Fruit fly (Drosophila melanogaster) whole organism, embryonic: ENCODE measurements around the gene Teh1.

Experiments used
- CG10147 ChIP-seq: fragments of 200-800 bp; sonication (Bioruptor generic); optimal IDR thresholded peaks from 2 replicates; lab custom pipeline; 2019; ENCODE audit warnings: missing biosample characterization, mild to moderate bottlenecking, missing genetic modification characterization, moderate library complexity
- CG11398 ChIP-seq: fragments of 200-800 bp; sonication (Bioruptor generic); optimal IDR thresholded peaks from 2 replicates; lab custom pipeline; 2016; ENCODE audit warnings: missing biosample characterization, missing genetic modification characterization
- CG14860 ChIP-seq: fragments of 200-800 bp; sonication (Bioruptor generic); IDR thresholded peaks from 3 replicates; pipeline ENCODE4 v1.3.6; 2022; ENCODE audit warnings: missing biosample characterization, missing genetic modification characterization; ENCODE audit not compliant: partially characterized antibody
- CG14965 ChIP-seq: fragments of 200-800 bp; sonication (Bioruptor generic); optimal IDR thresholded peaks from 2 replicates; lab custom pipeline; 2016; ENCODE audit warnings: missing biosample characterization, missing genetic modification characterization, borderline replicate concordance
- CG1529 ChIP-seq: fragments of 200-800 bp; sonication (Bioruptor generic); optimal IDR thresholded peaks from 3 replicates; lab custom pipeline; 2018; ENCODE audit warnings: missing biosample characterization, missing genetic modification characterization
- CG17385 ChIP-seq: fragments of 200-800 bp; sonication (Bioruptor generic); optimal IDR thresholded peaks from 3 replicates; lab custom pipeline; 2018; ENCODE audit warnings: missing biosample characterization, mild to moderate bottlenecking, missing genetic modification characterization
- CG18262 ChIP-seq: fragments of 200-800 bp; optimal IDR thresholded peaks from 3 replicates; lab custom pipeline; 2019; ENCODE audit warnings: missing biosample characterization, mild to moderate bottlenecking, missing genetic modification characterization, moderate library complexity
- CG30020 ChIP-seq: fragments of 200-800 bp; optimal IDR thresholded peaks from 2 replicates; lab custom pipeline; 2019; ENCODE audit warnings: missing biosample characterization, mild to moderate bottlenecking, missing genetic modification characterization, moderate library complexity
- CG3163 ChIP-seq: fragments of 200-800 bp; sonication (Bioruptor generic); optimal IDR thresholded peaks from 3 replicates; lab custom pipeline; 2016; ENCODE audit warnings: missing biosample characterization, missing genetic modification characterization
- CG32767 ChIP-seq: fragments of 200-800 bp; sonication (Bioruptor generic); IDR thresholded peaks from 2 replicates; pipeline ENCODE4 v1.3.6; 2022; ENCODE audit warnings: missing biosample characterization, missing genetic modification characterization
- CG43689 ChIP-seq: fragments of 200-800 bp; sonication (Bioruptor generic); IDR thresholded peaks from 2 replicates; pipeline ENCODE4 v1.3.6; 2022; ENCODE audit warnings: missing biosample characterization, missing genetic modification characterization
- CG5180 ChIP-seq: fragments of 200-800 bp; sonication (Bioruptor generic); optimal IDR thresholded peaks from 3 replicates; lab custom pipeline; 2017; ENCODE audit warnings: missing biosample characterization, missing genetic modification characterization, mild to moderate bottlenecking, moderate library complexity, missing genetic modification reagents
- CG5245 ChIP-seq: fragments of 200-800 bp; sonication (Bioruptor generic); optimal IDR thresholded peaks from 3 replicates; lab custom pipeline; 2016; ENCODE audit warnings: missing biosample characterization, missing genetic modification characterization
- CG6654 ChIP-seq: fragments of 200-800 bp; sonication (Bioruptor generic); optimal IDR thresholded peaks from 2 replicates; lab custom pipeline; 2017; ENCODE audit warnings: missing biosample characterization, mild to moderate bottlenecking, missing genetic modification characterization
- CG7271 ChIP-seq: fragments of 200-800 bp; sonication (Bioruptor generic); optimal IDR thresholded peaks from 2 replicates; lab custom pipeline; 2018; ENCODE audit warnings: missing biosample characterization, mild to moderate bottlenecking, missing genetic modification characterization, moderate library complexity
- CG8281 ChIP-seq: fragments of 200-800 bp; sonication (Bioruptor generic); optimal IDR thresholded peaks from 2 replicates; lab custom pipeline; 2018; ENCODE audit warnings: missing biosample characterization, mild to moderate bottlenecking, missing genetic modification characterization, moderate library complexity
- CG8290 ChIP-seq, 3 experiments: fragments of 200-800 bp; sonication (Bioruptor generic); optimal IDR thresholded peaks; 2 replicates each; lab custom pipeline; 2016 to 2019; ENCODE audit warnings: missing biosample characterization in 3 of 3, missing genetic modification characterization in 3 of 3, mild to moderate bottlenecking in 2 of 3, moderate library complexity in 1 of 3
- CG8359 ChIP-seq: fragments of 200-800 bp; sonication (Bioruptor generic); optimal IDR thresholded peaks from 2 replicates; lab custom pipeline; 2017; ENCODE audit warnings: missing biosample characterization, mild to moderate bottlenecking, missing genetic modification characterization, borderline replicate concordance
- CG8388 ChIP-seq: fragments of 200-800 bp; sonication (Bioruptor generic); optimal IDR thresholded peaks from 2 replicates; lab custom pipeline; 2019; ENCODE audit warnings: missing biosample characterization, mild to moderate bottlenecking, missing genetic modification characterization, moderate library complexity
- CoRest ChIP-seq: fragments of 200-800 bp; sonication (Bioruptor generic); optimal IDR thresholded peaks from 3 replicates; lab custom pipeline; 2018; ENCODE audit warnings: missing biosample characterization, mild to moderate bottlenecking, missing genetic modification characterization, moderate library complexity
- CrebB ChIP-seq: fragments of 200-800 bp; sonication (Bioruptor generic); optimal IDR thresholded peaks from 3 replicates; lab custom pipeline; 2018; ENCODE audit warnings: missing biosample characterization, mild to moderate bottlenecking, missing genetic modification characterization
- Dbx ChIP-seq: fragments of 200-800 bp; sonication (Bioruptor generic); IDR thresholded peaks from 3 replicates; pipeline ENCODE4 v1.3.6; 2022; ENCODE audit warnings: missing biosample characterization, missing genetic modification characterization
- Dref ChIP-seq: fragments of 200-800 bp; sonication (Bioruptor generic); IDR thresholded peaks from 2 replicates; pipeline ENCODE4 v1.3.6; 2022; ENCODE audit warnings: missing biosample characterization, missing genetic modification characterization
- ERR ChIP-seq: fragments of 200-800 bp; sonication (Bioruptor generic); optimal IDR thresholded peaks from 2 replicates; lab custom pipeline; 2016; ENCODE audit warnings: missing biosample characterization, missing genetic modification characterization
- Ets97D ChIP-seq: fragments of 200-800 bp; sonication (Bioruptor generic); optimal IDR thresholded peaks from 3 replicates; lab custom pipeline; 2016; ENCODE audit warnings: missing biosample characterization, missing genetic modification characterization
- Fer2 ChIP-seq: fragments of 200-800 bp; sonication (Bioruptor generic); optimal IDR thresholded peaks from 2 replicates; lab custom pipeline; 2018; ENCODE audit warnings: missing biosample characterization, mild to moderate bottlenecking, missing genetic modification characterization, moderate library complexity
- Fer3 ChIP-seq: fragments of 200-800 bp; sonication (Bioruptor generic); optimal IDR thresholded peaks from 2 replicates; lab custom pipeline; 2018; ENCODE audit warnings: missing biosample characterization, mild to moderate bottlenecking, missing genetic modification characterization, moderate library complexity
- Gug ChIP-seq: fragments of 200-800 bp; sonication (Bioruptor generic); IDR thresholded peaks from 4 replicates; pipeline ENCODE4 v1.3.6; 2022; ENCODE audit warnings: missing biosample characterization, missing genetic modification characterization
- HLHmδ ChIP-seq: fragments of 200-800 bp; sonication (Bioruptor generic); optimal IDR thresholded peaks from 2 replicates; lab custom pipeline; 2018; ENCODE audit warnings: missing biosample characterization, mild to moderate bottlenecking, missing genetic modification characterization, moderate library complexity
- Side ChIP-seq: fragments of 200-800 bp; sonication (Bioruptor generic); optimal IDR thresholded peaks from 2 replicates; lab custom pipeline; 2016; ENCODE audit warnings: missing biosample characterization, missing genetic modification characterization
- Six4 ChIP-seq: fragments of 200-800 bp; sonication (Bioruptor generic); optimal IDR thresholded peaks from 2 replicates; lab custom pipeline; 2016; ENCODE audit warnings: missing biosample characterization, missing genetic modification characterization
- Sox100B ChIP-seq: fragments of 200-800 bp; sonication (Bioruptor generic); optimal IDR thresholded peaks from 3 replicates; lab custom pipeline; 2018; ENCODE audit warnings: missing biosample characterization, mild to moderate bottlenecking, missing genetic modification characterization
- Ssrp ChIP-seq: fragments of 200-800 bp; sonication (Bioruptor generic); optimal IDR thresholded peaks from 2 replicates; lab custom pipeline; 2018; ENCODE audit warnings: missing biosample characterization, mild to moderate bottlenecking, missing genetic modification characterization, moderate library complexity
- Xbp1 ChIP-seq: fragments of 200-800 bp; sonication (Bioruptor generic); optimal IDR thresholded peaks from 3 replicates; lab custom pipeline; 2016; ENCODE audit warnings: missing biosample characterization, mild to moderate bottlenecking, missing genetic modification characterization
- ase ChIP-seq: fragments of 200-800 bp; sonication (Bioruptor generic); IDR thresholded peaks from 3 replicates; pipeline ENCODE4 v1.3.6; 2022; ENCODE audit warnings: missing biosample characterization, missing genetic modification characterization
- chm ChIP-seq: fragments of 200-800 bp; sonication (Bioruptor generic); IDR thresholded peaks from 2 replicates; pipeline ENCODE4 v1.3.6; 2022; ENCODE audit warnings: missing biosample characterization, missing genetic modification characterization
- croc ChIP-seq: fragments of 200-800 bp; sonication (Bioruptor generic); conservative IDR thresholded peaks from 3 replicates; pipeline ENCODE4 v1.3.6; 2022; ENCODE audit warnings: missing biosample characterization, missing genetic modification characterization
- ems ChIP-seq: fragments of 200-800 bp; sonication (Bioruptor generic); optimal IDR thresholded peaks from 3 replicates; lab custom pipeline; 2016; ENCODE audit warnings: missing biosample characterization, missing genetic modification characterization
- eyg ChIP-seq: fragments of 200-800 bp; sonication (Bioruptor generic); optimal IDR thresholded peaks from 3 replicates; lab custom pipeline; 2016; ENCODE audit warnings: missing biosample characterization, missing genetic modification characterization
- gro ChIP-seq: fragments of 200-800 bp; sonication (Bioruptor generic); optimal IDR thresholded peaks from 2 replicates; lab custom pipeline; 2016; ENCODE audit warnings: missing biosample characterization, missing genetic modification characterization
- gsb-n ChIP-seq: fragments of 200-800 bp; sonication (Bioruptor generic); optimal IDR thresholded peaks from 3 replicates; lab custom pipeline; 2018; ENCODE audit warnings: missing biosample characterization, mild to moderate bottlenecking, missing genetic modification characterization
- inv ChIP-seq: fragments of 200-800 bp; sonication (Bioruptor generic); IDR thresholded peaks from 2 replicates; pipeline ENCODE4 v1.3.6; 2022; ENCODE audit warnings: missing biosample characterization, missing genetic modification characterization; ENCODE audit not compliant: partially characterized antibody
- kah ChIP-seq: fragments of 200-800 bp; sonication (Bioruptor generic); optimal IDR thresholded peaks from 2 replicates; lab custom pipeline; 2018; ENCODE audit warnings: missing biosample characterization, mild to moderate bottlenecking, missing genetic modification characterization
- knrl ChIP-seq: fragments of 200-800 bp; sonication (Bioruptor generic); IDR thresholded peaks from 3 replicates; pipeline ENCODE4 v1.3.6; 2022; ENCODE audit warnings: missing biosample characterization, missing genetic modification characterization; ENCODE audit not compliant: partially characterized antibody
- lilli ChIP-seq: fragments of 200-800 bp; sonication (Bioruptor generic); optimal IDR thresholded peaks from 3 replicates; lab custom pipeline; 2016; ENCODE audit warnings: missing biosample characterization, missing genetic modification characterization
- phol ChIP-seq: fragments of 200-800 bp; sonication (Bioruptor generic); optimal IDR thresholded peaks from 3 replicates; lab custom pipeline; 2018; ENCODE audit warnings: missing biosample characterization, mild to moderate bottlenecking, missing genetic modification characterization, moderate library complexity
- repo ChIP-seq: fragments of 200-800 bp; sonication (Bioruptor generic); optimal IDR thresholded peaks from 2 replicates; lab custom pipeline; 2016; ENCODE audit warnings: missing biosample characterization, missing genetic modification characterization
- trh ChIP-seq: fragments of 200-800 bp; sonication (Bioruptor generic); optimal IDR thresholded peaks from 2 replicates; lab custom pipeline; 2016; ENCODE audit warnings: missing biosample characterization, missing genetic modification characterization
- twi ChIP-seq: fragments of 200-800 bp; optimal IDR thresholded peaks from 2 replicates; lab custom pipeline; 2019; ENCODE audit warnings: missing biosample characterization, mild to moderate bottlenecking, missing genetic modification characterization, moderate library complexity

Gene Teh1

DNA sequence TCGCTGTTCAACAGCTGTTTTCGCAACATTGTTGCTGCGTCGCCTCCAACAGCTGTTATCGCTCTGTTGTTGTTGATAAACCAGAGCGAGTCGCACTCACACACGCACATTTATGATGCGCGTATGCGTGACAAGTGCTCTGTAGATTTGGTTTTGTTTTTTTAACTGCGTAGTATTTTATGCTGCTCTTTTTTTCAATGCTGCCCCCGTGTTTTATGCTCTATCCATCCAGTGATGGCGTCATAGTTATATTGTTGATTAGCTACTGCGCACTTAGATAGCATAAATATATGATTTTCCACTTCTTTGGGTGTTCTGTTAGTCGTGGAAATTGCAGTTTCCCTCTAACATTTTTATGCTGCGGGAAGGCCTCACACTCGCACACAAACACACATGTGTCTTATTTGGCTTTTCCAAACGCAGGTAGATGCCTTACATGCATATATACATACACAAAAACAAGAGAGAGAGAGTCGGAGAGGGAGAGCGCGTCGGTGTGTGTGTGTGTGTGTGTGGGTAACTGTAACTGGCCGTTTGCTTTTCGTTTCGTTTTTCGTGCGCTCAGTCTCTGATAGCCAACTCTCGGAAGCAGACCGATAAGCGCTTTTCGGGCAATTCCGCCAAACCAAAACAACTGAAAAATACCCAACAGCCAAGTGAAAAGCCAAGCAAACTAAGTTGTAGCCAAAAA lies 6.3 kb upstream of the Teh1 start, which contains the start of the genes CG46467 and Glut4EF (continued):
- TF ChIP-seq CG5180 (GFP tag; lab: Kevin White, UChicago), result no peak
- TF ChIP-seq Xbp1 (GFP tag; lab: Kevin White, UChicago), result no peak
- no peak for TF ChIP-seq lilli (GFP tag; lab: Kevin White, UChicago)
- TF ChIP-seq croc, result no peak
- no peak for TF ChIP-seq Fer3 (tag; lab: Kevin White, UChicago)
- no peak for TF ChIP-seq CG3163 (GFP tag; lab: Kevin White, UChicago)
- peak; percentile 9 for TF ChIP-seq CG8388 (GFP tag; lab: Kevin White, UChicago)
- no peak for TF ChIP-seq Sox100B (GFP tag; lab: Kevin White, UChicago)
- TF ChIP-seq HLHmδ (GFP tag; lab: Kevin White, UChicago), result peak; percentile 61
- TF ChIP-seq phol (tag; lab: Kevin White, UChicago), result no peak
- no peak for TF ChIP-seq CG8290 (GFP tag; optimal IDR thresholded peaks at IDR 0.05; lab: Kevin White, UChicago)
- peak in 1 of 2 experiments; percentile 76 for TF ChIP-seq CG8290 (tag; optimal IDR thresholded peaks at IDR 0.05; lab: Kevin White, UChicago)
- no peak for TF ChIP-seq eyg
- no peak for TF ChIP-seq knrl (GFP tag; lab: Robert Waterston, UW)
- no peak for TF ChIP-seq CrebB (tag; lab: Kevin White, UChicago)
- TF ChIP-seq CG5245 (GFP tag; lab: Kevin White, UChicago), result no peak
- TF ChIP-seq Fer2 (tag; lab: Kevin White, UChicago), result no peak
- no peak; the same call in 1 of the 2 replicates for TF ChIP-seq inv (GFP tag; lab: Robert Waterston, UW)
- no peak for TF ChIP-seq CG32767 (GFP tag; lab: Robert Waterston, UW)
- no peak for TF ChIP-seq CG43689
- TF ChIP-seq CG7271 (tag; lab: Kevin White, UChicago), result no peak
- TF ChIP-seq CG18262 (tag; lab: Kevin White, UChicago), result no peak
- TF ChIP-seq repo, result no peak
- TF ChIP-seq Six4 (GFP tag; lab: Kevin White, UChicago), result no peak
- TF ChIP-seq gsb-n (tag; lab: Kevin White, UChicago), result peak; percentile 1
- TF ChIP-seq Dref (GFP tag; lab: Robert Waterston, UW), result no peak
- no peak for TF ChIP-seq Ets97D (GFP tag; lab: Kevin White, UChicago)
- TF ChIP-seq ems (GFP tag; lab: Kevin White, UChicago), result no peak
- TF ChIP-seq Side (GFP tag; lab: Kevin White, UChicago), result no peak
- no peak for TF ChIP-seq CG8359 (GFP tag; lab: Kevin White, UChicago)
- TF ChIP-seq CG10147, result no peak
- no peak for TF ChIP-seq CG6654
- TF ChIP-seq trh (GFP tag; lab: Kevin White, UChicago), result no peak
- TF ChIP-seq CG17385 (GFP tag; lab: Kevin White, UChicago), result peak; percentile 62
- no peak for TF ChIP-seq Gug (GFP tag; lab: Robert Waterston, UW)
- TF ChIP-seq CoRest (tag; lab: Kevin White, UChicago), result no peak
- no peak for TF ChIP-seq CG8281 (tag; lab: Kevin White, UChicago)
- TF ChIP-seq ase (GFP tag; lab: Robert Waterston, UW), result no peak
- TF ChIP-seq CG1529 (GFP tag; lab: Kevin White, UChicago), result no peak
- no peak for TF ChIP-seq Ssrp (tag; lab: Kevin White, UChicago)
- TF ChIP-seq chm (GFP tag; lab: Robert Waterston, UW), result peak; percentile 88
- no peak for TF ChIP-seq CG11398 (GFP tag; lab: Kevin White, UChicago)
- no peak for TF ChIP-seq gro
- TF ChIP-seq CG14860 (GFP tag; lab: Robert Waterston, UW), result peak; percentile 16; the same call in 1 of the 3 replicates
- TF ChIP-seq CG30020 (tag; lab: Kevin White, UChicago), result no peak
- TF ChIP-seq ERR (GFP tag; lab: Kevin White, UChicago), result peak; percentile 20
- peak; percentile 43; the same call in 1 of the 3 replicates for TF ChIP-seq Dbx (GFP tag; lab: Robert Waterston, UW)
- peak; percentile 50 for TF ChIP-seq twi (tag; lab: Kevin White, UChicago)
- no peak for TF ChIP-seq CG14965 (GFP tag; lab: Kevin White, UChicago)
- TF ChIP-seq kah (GFP tag; lab: Kevin White, UChicago), result peak; percentile 31
